Fruit fly (Drosophila melanogaster) S2 (cell line): ENCODE results near the gene cue.

Experiments
- CG8478 ChIP-seq: fragments of >200 bp; optimal IDR thresholded peaks from 2 replicates; lab custom pipeline; 2018
- CTCF ChIP-seq, 2 experiments: fragments of >200 bp; optimal IDR thresholded peaks; 2 replicates each; lab custom pipeline; 2018

DNA sequence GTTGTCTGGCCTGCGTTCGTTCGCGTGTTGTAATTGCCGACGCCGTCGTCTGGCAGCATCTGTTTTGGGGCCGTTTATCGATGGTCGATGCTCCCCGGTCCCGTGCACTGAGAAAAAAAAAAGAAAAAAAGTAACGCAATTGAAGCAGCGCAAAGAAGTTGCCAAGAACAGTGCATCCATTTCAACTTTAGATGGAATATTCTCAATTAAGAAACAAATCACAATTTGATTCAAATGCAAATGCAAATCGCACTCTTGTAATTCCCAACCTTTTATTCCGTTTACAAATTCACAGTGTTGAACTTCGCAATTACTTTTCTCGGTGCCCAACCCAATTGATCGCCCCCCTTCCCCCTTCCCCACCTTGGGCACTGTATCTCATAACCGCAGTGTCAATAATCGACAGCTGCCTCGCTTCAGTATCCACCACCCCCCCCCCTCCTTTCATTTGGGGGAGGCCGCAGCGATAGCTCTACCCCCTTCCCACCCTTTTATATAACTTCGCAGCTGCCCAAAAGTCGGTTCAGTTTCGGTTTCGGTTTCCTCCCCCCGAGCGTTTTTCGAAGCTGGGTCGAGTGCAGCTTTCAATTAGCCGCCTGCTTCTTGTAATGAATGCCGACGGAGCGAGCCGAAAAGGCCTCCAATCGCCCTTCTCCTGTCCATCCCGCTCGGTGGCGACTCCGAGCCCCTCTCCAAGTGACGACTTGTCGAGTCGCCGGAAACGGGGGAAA lies 58.9 kb downstream of the cue start:
- TF ChIP-seq CTCF (optimal IDR thresholded peaks at IDR 0.05; lab: Kevin White, UChicago) (no peak), CG8478 (lab: Kevin White, UChicago) (no peak)
